Fruit fly (Drosophila melanogaster) whole organism, prepupa: ENCODE results near the gene CG10516.

Experiments used
- Blimp-1 ChIP-seq: fragments of 200-800 bp; sonication (Bioruptor generic); optimal IDR thresholded peaks from 3 replicates; lab custom pipeline; 2017; ENCODE audit warnings: missing biosample characterization, missing genetic modification characterization, mild to moderate bottlenecking, moderate library complexity, missing genetic modification reagents
- CG10669 ChIP-seq: fragments of 200-800 bp; sonication (Bioruptor generic); optimal IDR thresholded peaks from 3 replicates; lab custom pipeline; 2018; ENCODE audit warnings: missing biosample characterization, mild to moderate bottlenecking, missing genetic modification characterization, moderate library complexity
- CG11294 ChIP-seq: fragments of 200-800 bp; sonication (Bioruptor generic); IDR thresholded peaks from 2 replicates; pipeline ENCODE4 v1.3.6; 2022; ENCODE audit warnings: missing biosample characterization, missing genetic modification characterization
- CG11762 ChIP-seq: fragments of 200-800 bp; sonication (Bioruptor generic); optimal IDR thresholded peaks from 3 replicates; lab custom pipeline; 2016; ENCODE audit warnings: missing biosample characterization, missing genetic modification characterization; ENCODE audit not compliant: insufficient read depth
- CG11902 ChIP-seq: fragments of 200-800 bp; sonication (Bioruptor generic); optimal IDR thresholded peaks from 3 replicates; lab custom pipeline; 2016; ENCODE audit warnings: missing biosample characterization, missing genetic modification characterization
- CG1621 ChIP-seq: fragments of 200-800 bp; sonication (Bioruptor generic); optimal IDR thresholded peaks from 3 replicates; lab custom pipeline; 2018; ENCODE audit warnings: missing biosample characterization, mild to moderate bottlenecking, missing genetic modification characterization
- CG16779 ChIP-seq: fragments of 200-800 bp; sonication (Bioruptor generic); optimal IDR thresholded peaks from 3 replicates; lab custom pipeline; 2017; ENCODE audit warnings: missing biosample characterization, mild to moderate bottlenecking, missing genetic modification characterization
- CG3032 ChIP-seq: fragments of 200-800 bp; optimal IDR thresholded peaks from 2 replicates; lab custom pipeline; 2019; ENCODE audit warnings: missing biosample characterization, mild to moderate bottlenecking, missing genetic modification characterization, moderate library complexity
- CG31627 ChIP-seq: fragments of 200-800 bp; sonication (Bioruptor generic); optimal IDR thresholded peaks from 3 replicates; lab custom pipeline; 2016; ENCODE audit warnings: missing biosample characterization, missing genetic modification characterization
- CG32006 ChIP-seq: fragments of 200-800 bp; sonication (Bioruptor generic); optimal IDR thresholded peaks from 3 replicates; lab custom pipeline; 2017; ENCODE audit warnings: missing biosample characterization, mild to moderate bottlenecking, missing genetic modification characterization
- CG34406 ChIP-seq: fragments of 200-800 bp; sonication (Bioruptor generic); optimal IDR thresholded peaks from 3 replicates; lab custom pipeline; 2016; ENCODE audit warnings: missing biosample characterization, missing genetic modification characterization
- CG3919 ChIP-seq: fragments of 200-800 bp; sonication (Bioruptor generic); optimal IDR thresholded peaks from 3 replicates; lab custom pipeline; 2016; ENCODE audit warnings: missing biosample characterization, missing genetic modification characterization
- CG4318 ChIP-seq: fragments of 200-800 bp; sonication (Bioruptor generic); optimal IDR thresholded peaks from 3 replicates; lab custom pipeline; 2017; ENCODE audit warnings: missing biosample characterization, mild to moderate bottlenecking, missing genetic modification characterization
- CG6276 ChIP-seq: fragments of 200-800 bp; sonication (Bioruptor generic); optimal IDR thresholded peaks from 2 replicates; lab custom pipeline; 2017; ENCODE audit warnings: missing biosample characterization, mild to moderate bottlenecking, missing genetic modification characterization
- CG6808 ChIP-seq: fragments of 200-800 bp; sonication (Bioruptor generic); optimal IDR thresholded peaks from 3 replicates; lab custom pipeline; 2017; ENCODE audit warnings: missing biosample characterization, missing genetic modification characterization, mild to moderate bottlenecking, moderate library complexity, missing genetic modification reagents
- CG6854 ChIP-seq: fragments of 200-800 bp; sonication (Bioruptor generic); optimal IDR thresholded peaks from 2 replicates; lab custom pipeline; 2017; ENCODE audit warnings: missing biosample characterization, mild to moderate bottlenecking, missing genetic modification characterization
- CG7368 ChIP-seq: fragments of 200-800 bp; sonication (Bioruptor generic); optimal IDR thresholded peaks from 3 replicates; lab custom pipeline; 2016; ENCODE audit warnings: missing biosample characterization, missing genetic modification characterization
- CG8119 ChIP-seq: fragments of 200-800 bp; sonication (Bioruptor generic); IDR thresholded peaks from 3 replicates; pipeline ENCODE4 v1.3.6; 2022; ENCODE audit warnings: missing biosample characterization, missing genetic modification characterization
- CG8319 ChIP-seq: fragments of 200-800 bp; sonication (Bioruptor generic); optimal IDR thresholded peaks from 3 replicates; lab custom pipeline; 2016; ENCODE audit warnings: missing biosample characterization, missing genetic modification characterization
- CG8632 ChIP-seq: fragments of 200-800 bp; sonication (Bioruptor generic); optimal IDR thresholded peaks from 3 replicates; lab custom pipeline; 2016; ENCODE audit warnings: missing biosample characterization, missing genetic modification characterization
- CG9139 ChIP-seq: fragments of 200-800 bp; sonication (Bioruptor generic); optimal IDR thresholded peaks from 3 replicates; lab custom pipeline; 2017; ENCODE audit warnings: missing biosample characterization, mild to moderate bottlenecking, missing genetic modification characterization
- Eip75B ChIP-seq: fragments of 200-800 bp; sonication (Bioruptor generic); optimal IDR thresholded peaks from 3 replicates; lab custom pipeline; 2016; ENCODE audit warnings: missing biosample characterization, missing genetic modification characterization
- Eip78C ChIP-seq: fragments of 200-800 bp; sonication (Bioruptor generic); peaks from one replicate; lab custom pipeline; 2016; ENCODE audit warnings: missing biosample characterization, missing genetic modification characterization
- Eip93F ChIP-seq: fragments of 200-800 bp; sonication (Bioruptor generic); optimal IDR thresholded peaks from 2 replicates; lab custom pipeline; 2016; ENCODE audit warnings: missing biosample characterization, mild to moderate bottlenecking, missing genetic modification characterization
- Ets21C ChIP-seq: fragments of 200-800 bp; sonication (Bioruptor generic); optimal IDR thresholded peaks from 3 replicates; lab custom pipeline; 2016; ENCODE audit warnings: missing biosample characterization, missing genetic modification characterization
- Hr38 ChIP-seq: sonication (Bioruptor generic); optimal IDR thresholded peaks from 2 replicates; lab custom pipeline; 2016; ENCODE audit warnings: missing biosample characterization, missing genetic modification characterization
- Hr39 ChIP-seq: fragments of 200-800 bp; sonication (Bioruptor generic); optimal IDR thresholded peaks from 2 replicates; lab custom pipeline; 2016; ENCODE audit warnings: missing biosample characterization, missing genetic modification characterization
- Hr4 ChIP-seq: fragments of 200-800 bp; sonication (Bioruptor generic); optimal IDR thresholded peaks from 3 replicates; lab custom pipeline; 2016; ENCODE audit warnings: missing biosample characterization, missing genetic modification characterization
- Lpt ChIP-seq: fragments of 200-800 bp; sonication (Bioruptor generic); optimal IDR thresholded peaks from 3 replicates; lab custom pipeline; 2016; ENCODE audit warnings: missing biosample characterization, missing genetic modification characterization
- OdsH ChIP-seq: fragments of 200-800 bp; sonication (Bioruptor generic); optimal IDR thresholded peaks from 3 replicates; lab custom pipeline; 2016; ENCODE audit warnings: missing biosample characterization, missing genetic modification characterization
- Smox ChIP-seq: fragments of 200-800 bp; sonication (Bioruptor generic); optimal IDR thresholded peaks from 3 replicates; lab custom pipeline; 2016; ENCODE audit warnings: missing biosample characterization, missing genetic modification characterization
- Sox14 ChIP-seq: fragments of 200-800 bp; sonication (Bioruptor generic); optimal IDR thresholded peaks from 3 replicates; lab custom pipeline; 2016; ENCODE audit warnings: missing biosample characterization, missing genetic modification characterization
- acj6 ChIP-seq: fragments of 200-800 bp; sonication (Bioruptor generic); optimal IDR thresholded peaks from 3 replicates; lab custom pipeline; 2016; ENCODE audit warnings: missing biosample characterization, missing genetic modification characterization
- cyc ChIP-seq: fragments of 200-800 bp; sonication (Bioruptor generic); optimal IDR thresholded peaks from 3 replicates; lab custom pipeline; 2016; ENCODE audit warnings: missing biosample characterization, missing genetic modification characterization
- dac ChIP-seq: fragments of 200-800 bp; sonication (Bioruptor generic); optimal IDR thresholded peaks from 2 replicates; lab custom pipeline; 2017; ENCODE audit warnings: missing biosample characterization, mild to moderate bottlenecking, missing genetic modification characterization
- eg ChIP-seq: fragments of 200-800 bp; sonication (Bioruptor generic); IDR thresholded peaks from 3 replicates; pipeline ENCODE4 v1.3.6; 2022; ENCODE audit warnings: missing biosample characterization, missing genetic modification characterization
- esn ChIP-seq: fragments of 200-800 bp; sonication (Bioruptor generic); optimal IDR thresholded peaks from 2 replicates; lab custom pipeline; 2016; ENCODE audit warnings: missing biosample characterization, mild to moderate bottlenecking, missing genetic modification characterization, moderate library complexity
- fd59A ChIP-seq: fragments of 200-800 bp; sonication (Bioruptor generic); optimal IDR thresholded peaks from 2 replicates; lab custom pipeline; 2017; ENCODE audit warnings: missing biosample characterization, mild to moderate bottlenecking, missing genetic modification characterization, missing genetic modification reagents
- fd85E ChIP-seq: fragments of 200-800 bp; sonication (Bioruptor generic); optimal IDR thresholded peaks from 3 replicates; lab custom pipeline; 2016; ENCODE audit warnings: missing biosample characterization, missing genetic modification characterization
- fkh ChIP-seq: fragments of 200-800 bp; sonication (Bioruptor generic); optimal IDR thresholded peaks from 3 replicates; lab custom pipeline; 2017; ENCODE audit warnings: missing biosample characterization, mild to moderate bottlenecking, missing genetic modification characterization, moderate library complexity
- lz ChIP-seq: fragments of 200-800 bp; sonication (Bioruptor generic); optimal IDR thresholded peaks from 3 replicates; lab custom pipeline; 2016; ENCODE audit warnings: missing biosample characterization, missing genetic modification characterization
- pdm3 ChIP-seq: fragments of 200-800 bp; sonication (Bioruptor generic); optimal IDR thresholded peaks from 3 replicates; lab custom pipeline; 2016; ENCODE audit warnings: missing biosample characterization, missing genetic modification characterization
- salr ChIP-seq, 2 experiments: fragments of 200-800 bp; sonication (Bioruptor generic); optimal IDR thresholded peaks; 3 replicates each; lab custom pipeline; 2016 to 2018; ENCODE audit warnings: missing biosample characterization in 2 of 2, missing genetic modification characterization in 2 of 2, mild to moderate bottlenecking in 1 of 2
- spab ChIP-seq: fragments of 200-800 bp; sonication (Bioruptor generic); optimal IDR thresholded peaks from 2 replicates; lab custom pipeline; 2017; ENCODE audit warnings: missing biosample characterization, mild to moderate bottlenecking, missing genetic modification characterization, missing genetic modification reagents
- svp ChIP-seq: fragments of 200-800 bp; sonication (Bioruptor generic); peaks from one replicate; lab custom pipeline; 2016; ENCODE audit warnings: missing biosample characterization, missing genetic modification characterization
- topi ChIP-seq: fragments of 200-800 bp; sonication (Bioruptor generic); optimal IDR thresholded peaks from 3 replicates; lab custom pipeline; 2016; ENCODE audit warnings: missing biosample characterization, missing genetic modification characterization
- vri ChIP-seq: fragments of 200-800 bp; sonication (Bioruptor generic); optimal IDR thresholded peaks from 3 replicates; lab custom pipeline; 2016; ENCODE audit warnings: missing biosample characterization, mild to moderate bottlenecking, missing genetic modification characterization

The CG10516 gene

DNA sequence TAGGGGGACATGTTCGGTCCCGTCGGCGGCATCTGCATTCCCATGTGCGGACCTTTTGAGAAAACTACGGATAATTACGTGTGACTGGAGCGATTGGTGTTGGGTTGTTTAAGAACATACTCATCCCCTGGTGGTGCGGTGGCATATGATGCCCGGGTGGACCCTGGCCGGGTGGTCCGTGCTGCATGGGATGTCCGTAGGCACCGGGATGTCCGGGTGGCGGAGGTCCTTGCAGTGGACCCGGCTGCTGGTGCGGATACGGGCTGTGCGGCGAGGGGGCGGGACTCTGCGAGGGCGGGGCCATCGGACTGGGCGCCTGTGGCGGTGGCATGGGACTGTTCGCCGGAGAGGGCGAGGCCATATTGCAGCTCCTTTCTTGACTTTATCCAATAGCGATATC, 14.1 kb downstream of the CG10516 start:
- no peak for TF ChIP-seq CG8632 (GFP tag; lab: Kevin White, UChicago)
- no peak for TF ChIP-seq Ets21C (GFP tag; lab: Kevin White, UChicago)
- no peak for TF ChIP-seq CG1621 (tag; lab: Kevin White, UChicago)
- TF ChIP-seq salr (GFP tag; optimal IDR thresholded peaks at IDR 0.05; lab: Kevin White, UChicago): no peak
- no peak for TF ChIP-seq Blimp-1 (GFP tag; lab: Kevin White, UChicago)
- TF ChIP-seq CG8319 (GFP tag; lab: Kevin White, UChicago): no peak
- TF ChIP-seq vri (GFP tag; lab: Kevin White, UChicago): no peak

DNA sequence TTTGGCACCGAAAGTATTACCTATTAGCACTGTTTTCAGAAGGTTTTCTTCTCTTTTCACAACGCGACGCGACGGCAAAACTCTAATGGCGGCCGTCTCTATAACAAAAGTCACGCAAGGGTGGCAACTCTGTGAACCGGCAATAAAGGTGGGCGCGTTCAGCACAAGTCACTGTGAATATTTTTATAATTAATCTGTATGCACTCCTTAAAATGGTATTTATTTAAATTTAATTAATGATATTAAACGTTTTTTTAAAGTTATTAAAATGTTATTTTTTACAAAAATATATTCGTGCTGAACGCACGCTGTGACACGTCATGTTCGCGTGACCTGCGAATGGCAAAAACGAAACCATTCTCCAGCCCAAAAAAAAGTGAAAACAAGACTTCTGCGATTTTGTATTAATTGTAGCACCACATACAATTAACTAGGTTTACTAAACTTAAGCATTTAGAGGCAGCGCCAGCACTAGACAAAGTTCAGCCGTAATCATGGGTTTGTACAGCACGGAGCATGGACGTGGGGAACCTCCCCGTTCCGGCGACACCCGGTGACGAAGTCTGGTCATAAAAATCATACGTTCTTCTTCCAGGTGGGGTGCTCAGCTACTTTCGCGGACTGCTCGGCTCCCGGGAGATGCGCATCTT, 14.9 kb downstream of the CG10516 start, which contains the start of the genes brm and Arl1:
Gene brm (minus strand): TSS at position 87 of the 650 bp plus-strand sequence.
Gene Arl1 (plus strand): TSS at position 353 of the 650 bp plus-strand sequence.
- TF ChIP-seq Lpt (GFP tag; lab: Kevin White, UChicago) (peak; percentile 97), svp (GFP tag; lab: Kevin White, UChicago) (peak; percentile 99), CG11902 (GFP tag; lab: Kevin White, UChicago) (peak; percentile 97), fkh (GFP tag; lab: Kevin White, UChicago) (no peak), OdsH (GFP tag; lab: Kevin White, UChicago) (peak; percentile 98), Sox14 (GFP tag; lab: Kevin White, UChicago) (peak; percentile 95), dac (GFP tag; lab: Kevin White, UChicago) (peak; percentile 98), CG4318 (GFP tag; lab: Kevin White, UChicago) (peak; percentile 99), CG16779 (tag; lab: Kevin White, UChicago) (no peak), CG10669 (peak; percentile 96), CG3919 (GFP tag; lab: Kevin White, UChicago) (peak; percentile 98), eg (GFP tag; lab: Robert Waterston, UW) (peak; percentile 99), cyc (peak; percentile 96), Hr4 (peak; percentile 97), CG1621 (tag; lab: Kevin White, UChicago) (peak; percentile 93), CG9139 (GFP tag; lab: Kevin White, UChicago) (peak; percentile 96), CG6276 (GFP tag; lab: Kevin White, UChicago) (peak; percentile 94), lz (peak; percentile 96), CG6808 (GFP tag; lab: Kevin White, UChicago) (peak; percentile 96), CG6854 (GFP tag; lab: Kevin White, UChicago) (peak; percentile 92), Hr38 (GFP tag; lab: Kevin White, UChicago) (peak; percentile 6), Blimp-1 (GFP tag; lab: Kevin White, UChicago) (peak; percentile 92), CG8119 (peak; percentile 98), pdm3 (GFP tag; lab: Kevin White, UChicago) (peak; percentile 96), vri (GFP tag; lab: Kevin White, UChicago) (peak; percentile 94), Eip93F (GFP tag; lab: Kevin White, UChicago) (peak; percentile 97), CG31627 (GFP tag; lab: Kevin White, UChicago) (peak; percentile 95), acj6 (GFP tag; lab: Kevin White, UChicago) (peak; percentile 98), spab (GFP tag; lab: Kevin White, UChicago) (peak; percentile 96), Smox (GFP tag; lab: Kevin White, UChicago) (peak; percentile 94), esn (GFP tag; lab: Kevin White, UChicago) (peak; percentile 96), fd85E (peak; percentile 85), Hr39 (peak; percentile 92), Ets21C (GFP tag; lab: Kevin White, UChicago) (peak; percentile 90), CG11294 (GFP tag; lab: Robert Waterston, UW) (peak; percentile 98), CG11762 (GFP tag; lab: Kevin White, UChicago) (peak; percentile 95), fd59A (GFP tag; lab: Kevin White, UChicago) (peak; percentile 97), CG8632 (GFP tag; lab: Kevin White, UChicago) (peak; percentile 98), CG3032 (tag; lab: Kevin White, UChicago) (peak; percentile 99), Eip78C (GFP tag; lab: Kevin White, UChicago) (peak; percentile 99), CG7368 (GFP tag; lab: Kevin White, UChicago) (peak; percentile 94), CG8319 (GFP tag; lab: Kevin White, UChicago) (peak; percentile 95), salr (GFP tag; optimal IDR thresholded peaks at IDR 0.05; lab: Kevin White, UChicago) (peak; percentile 96 to 98), CG32006 (GFP tag; lab: Kevin White, UChicago) (peak; percentile 98), CG34406 (GFP tag; lab: Kevin White, UChicago) (peak; percentile 99), topi (peak; percentile 96), Eip75B (peak; percentile 94)
